Worm (Caenorhabditis elegans) whole organism, young adult: Measurements from ENCODE around the gene F19G12.11.

Experiments used
- B0035.1 ChIP-seq: sonication (generic microtip); optimal IDR thresholded peaks from 2 replicates; lab custom pipeline; 2016; ENCODE audit warnings: missing genetic modification characterization, mild to moderate bottlenecking, missing compliant biosample characterization, missing genotype, missing genetic modification reagents
- B0261.1 ChIP-seq: sonication (generic microtip); optimal IDR thresholded peaks from 2 replicates; lab custom pipeline; 2016; ENCODE audit warnings: mild to moderate bottlenecking, missing genetic modification characterization, moderate library complexity, missing compliant biosample characterization
- C06A6.2 ChIP-seq: fragments of 200-800 bp; sonication (Bioruptor generic); conservative IDR thresholded peaks from 2 replicates; pipeline ENCODE4 v1.3.6; 2022; ENCODE audit warnings: missing genetic modification characterization, missing compliant biosample characterization
- D2030.7 ChIP-seq: fragments of 200-800 bp; sonication (Bioruptor generic); IDR thresholded peaks from 2 replicates; pipeline ENCODE4 v1.3.6; 2022; ENCODE audit warnings: missing genetic modification reagents, missing genetic modification characterization, missing compliant biosample characterization
- F23B12.7 ChIP-seq: sonication (generic microtip); optimal IDR thresholded peaks from 2 replicates; lab custom pipeline; 2017; ENCODE audit warnings: missing genetic modification characterization, mild to moderate bottlenecking, missing compliant biosample characterization, antibody characterized with exemption, moderate library complexity; ENCODE audit not compliant: insufficient read depth
- F33H1.4 ChIP-seq: fragments of 200-800 bp; sonication (Bioruptor generic); IDR thresholded peaks from 2 replicates; pipeline ENCODE4 v1.3.6; 2022; ENCODE audit warnings: missing genetic modification reagents, missing genetic modification characterization, missing compliant biosample characterization
- F52B5.7 ChIP-seq: sonication (generic microtip); optimal IDR thresholded peaks from 2 replicates; lab custom pipeline; 2016; ENCODE audit warnings: mild to moderate bottlenecking, missing genetic modification characterization, missing compliant biosample characterization
- K12H6.12 ChIP-seq: fragments of 200-800 bp; sonication (Bioruptor generic); optimal IDR thresholded peaks from 2 replicates; lab custom pipeline; 2018; ENCODE audit warnings: mild to moderate bottlenecking, missing genetic modification characterization, missing compliant biosample characterization
- T07F8.4 ChIP-seq: sonication (generic microtip); optimal IDR thresholded peaks from 2 replicates; lab custom pipeline; 2016; ENCODE audit warnings: mild to moderate bottlenecking, missing genetic modification characterization, moderate library complexity, missing compliant biosample characterization
- T26A5.8 ChIP-seq: sonication (generic microtip); optimal IDR thresholded peaks from 2 replicates; lab custom pipeline; 2016; ENCODE audit warnings: missing genetic modification characterization, missing compliant biosample characterization
- Y95B8A.8 ChIP-seq: fragments of 200-800 bp; sonication (Bioruptor generic); IDR thresholded peaks from 2 replicates; pipeline ENCODE4 v1.3.6; 2022; ENCODE audit warnings: missing genetic modification reagents, missing genetic modification characterization, missing compliant biosample characterization
- ama-1 ChIP-seq, 3 experiments: fragments of 150-350 bp in 1 of 3; sonication (generic microtip) in 2 of 3; optimal IDR thresholded peaks; 2 replicates each; lab custom pipeline; 2014 to 2018; ENCODE audit warnings: missing biosample characterization in 2 of 3, missing genetic modification characterization in 2 of 3, missing genetic modification reagents in 2 of 3
- aptf-3 ChIP-seq: fragments of 200-800 bp; sonication (Bioruptor generic); IDR thresholded peaks from 2 replicates; pipeline ENCODE4 v1.3.6; 2022; ENCODE audit warnings: missing genetic modification characterization, missing compliant biosample characterization
- atf-7 ChIP-seq: sonication (generic microtip); optimal IDR thresholded peaks from 2 replicates; lab custom pipeline; 2017; ENCODE audit warnings: mild to moderate bottlenecking, missing genetic modification characterization, missing compliant biosample characterization
- athp-1 ChIP-seq: sonication (generic microtip); optimal IDR thresholded peaks from 2 replicates; lab custom pipeline; 2017; ENCODE audit warnings: mild to moderate bottlenecking, missing genetic modification characterization, missing compliant biosample characterization
- attf-5 ChIP-seq: fragments of 200-800 bp; sonication (Bioruptor generic); optimal IDR thresholded peaks from 2 replicates; lab custom pipeline; 2018; ENCODE audit warnings: mild to moderate bottlenecking, missing genetic modification characterization, missing compliant biosample characterization
- bed-1 ChIP-seq: fragments of 200-800 bp; sonication (Bioruptor generic); IDR thresholded peaks from 2 replicates; pipeline ENCODE4 v1.3.6; 2022; ENCODE audit warnings: missing genetic modification reagents, missing genetic modification characterization, missing compliant biosample characterization
- ceh-100 ChIP-seq: fragments of 200-800 bp; sonication (Bioruptor generic); IDR thresholded peaks from 2 replicates; pipeline ENCODE4 v1.3.6; 2022; ENCODE audit warnings: missing genetic modification reagents, missing genetic modification characterization, missing compliant biosample characterization
- die-1 ChIP-seq: sonication (generic microtip); optimal IDR thresholded peaks from 2 replicates; lab custom pipeline; 2016; ENCODE audit warnings: missing genotype, mild to moderate bottlenecking, missing genetic modification characterization, missing compliant biosample characterization
- dox-1 ChIP-seq: fragments of 200-800 bp; sonication (Bioruptor generic); IDR thresholded peaks from 2 replicates; pipeline ENCODE4 v1.3.6; 2022; ENCODE audit warnings: missing genetic modification reagents, missing genetic modification characterization, missing compliant biosample characterization
- egl-18 ChIP-seq: fragments of 200-800 bp; sonication (Bioruptor generic); IDR thresholded peaks from 2 replicates; pipeline ENCODE4 v1.3.6; 2022; ENCODE audit warnings: missing genetic modification reagents, missing genetic modification characterization, missing compliant biosample characterization
- ets-4 ChIP-seq: fragments of 200-800 bp; sonication (Bioruptor generic); optimal IDR thresholded peaks from 2 replicates; lab custom pipeline; 2018; ENCODE audit warnings: mild to moderate bottlenecking, missing genetic modification characterization, missing compliant biosample characterization
- hmg-20 ChIP-seq: fragments of 200-800 bp; sonication (Bioruptor generic); IDR thresholded peaks from 2 replicates; pipeline ENCODE4 v1.3.6; 2022; ENCODE audit warnings: missing genetic modification reagents, missing genetic modification characterization, missing compliant biosample characterization
- let-607 ChIP-seq, 2 experiments: fragments of 200-800 bp in 1 of 2; sonication (Bioruptor generic) in 1 of 2; sonication (generic microtip) in 1 of 2; optimal IDR thresholded peaks; 2 replicates each; lab custom pipeline; 2016 to 2018; ENCODE audit warnings: mild to moderate bottlenecking in 2 of 2, missing compliant biosample characterization in 2 of 2, missing genetic modification characterization in 2 of 2, moderate library complexity in 2 of 2, missing genotype in 1 of 2
- mcd-1 ChIP-seq: fragments of 200-800 bp; sonication (Bioruptor generic); IDR thresholded peaks from 2 replicates; pipeline ENCODE4 v1.3.6; 2022; ENCODE audit warnings: missing genetic modification reagents, missing genetic modification characterization, missing compliant biosample characterization
- mes-4 ChIP-seq: sonication (generic microtip); optimal IDR thresholded peaks from 2 replicates; lab custom pipeline; 2016; ENCODE audit warnings: missing genotype, missing genetic modification characterization, missing compliant biosample characterization
- nfya-1 ChIP-seq: sonication (generic microtip); optimal IDR thresholded peaks from 2 replicates; lab custom pipeline; 2017; ENCODE audit warnings: antibody characterized with exemption, missing compliant biosample characterization, missing genetic modification characterization, borderline replicate concordance; ENCODE audit not compliant: insufficient read depth
- nfya-2 ChIP-seq: fragments of 200-800 bp; sonication (Bioruptor generic); IDR thresholded peaks from 2 replicates; pipeline ENCODE4 v1.3.6; 2022; ENCODE audit warnings: missing genetic modification reagents, missing genetic modification characterization, missing compliant biosample characterization
- nfyb-1 ChIP-seq: fragments of 200-800 bp; sonication (Bioruptor generic); IDR thresholded peaks from 2 replicates; pipeline ENCODE4 v1.3.6; 2022; ENCODE audit warnings: missing genetic modification reagents, missing genetic modification characterization, missing compliant biosample characterization
- nhr-27 ChIP-seq: fragments of 200-800 bp; sonication (Bioruptor generic); optimal IDR thresholded peaks from 2 replicates; lab custom pipeline; 2018; ENCODE audit warnings: mild to moderate bottlenecking, missing genetic modification characterization, moderate library complexity, missing compliant biosample characterization
- nhr-80 ChIP-seq: sonication (generic microtip); optimal IDR thresholded peaks from 2 replicates; lab custom pipeline; 2016; ENCODE audit warnings: missing genetic modification characterization, missing compliant biosample characterization
- pha-4 ChIP-seq: fragments of 150-350 bp; sonication (generic microtip); optimal IDR thresholded peaks from 2 replicates; lab custom pipeline; 2014; ENCODE audit warnings: missing biosample characterization, missing genetic modification reagents, missing genetic modification characterization
- rec-8 ChIP-seq, 2 experiments: sonication (generic microtip); optimal IDR thresholded peaks; 2 replicates each; lab custom pipeline; 2016; ENCODE audit warnings: mild to moderate bottlenecking in 2 of 2, missing genetic modification characterization in 2 of 2, missing genetic modification reagents in 2 of 2, missing genotype in 2 of 2, missing biosample characterization in 1 of 2, missing compliant biosample characterization in 1 of 2, moderate library complexity in 1 of 2
- rpc-1 ChIP-seq, 2 experiments: fragments of 150-350 bp in 1 of 2; sonication (generic microtip) in 1 of 2; optimal IDR thresholded peaks; 2 replicates each; lab custom pipeline; 2014 to 2018; ENCODE audit warnings: missing biosample characterization in 1 of 2, missing genetic modification characterization in 1 of 2, missing genetic modification reagents in 1 of 2, missing genotype in 1 of 2
- sea-2 ChIP-seq: fragments of 200-800 bp; sonication (Bioruptor generic); IDR thresholded peaks from 2 replicates; pipeline ENCODE4 v1.3.6; 2022; ENCODE audit warnings: missing genetic modification characterization, missing compliant biosample characterization
- snpc-1.1 ChIP-seq: sonication (generic microtip); optimal IDR thresholded peaks from 2 replicates; lab custom pipeline; 2017; ENCODE audit warnings: missing genetic modification characterization, mild to moderate bottlenecking, missing compliant biosample characterization, antibody characterized with exemption, moderate library complexity, missing genotype, missing genetic modification reagents; ENCODE audit not compliant: insufficient read depth
- snpc-4 ChIP-seq, 5 experiments: fragments of 150-350 bp in 1 of 5; sonication (generic microtip) in 4 of 5; optimal IDR thresholded peaks; 2 replicates each; lab custom pipeline; 2014 to 2018; ENCODE audit warnings: missing genetic modification characterization in 5 of 5, missing biosample characterization in 3 of 5, antibody characterized with exemption in 2 of 5, mild to moderate bottlenecking in 2 of 5, missing compliant biosample characterization in 2 of 5, missing genotype in 2 of 5, moderate library complexity in 2 of 5, missing genetic modification reagents in 1 of 5
- somi-1 ChIP-seq: fragments of 200-800 bp; sonication (Bioruptor generic); optimal IDR thresholded peaks from 2 replicates; lab custom pipeline; 2018; ENCODE audit warnings: mild to moderate bottlenecking, missing genetic modification characterization, missing compliant biosample characterization
- sptf-2 ChIP-seq: fragments of 200-800 bp; sonication (Bioruptor generic); optimal IDR thresholded peaks from 2 replicates; lab custom pipeline; 2018; ENCODE audit warnings: mild to moderate bottlenecking, missing genetic modification characterization, missing compliant biosample characterization
- tbp1 ChIP-seq: fragments of 200-800 bp; sonication (Bioruptor generic); optimal IDR thresholded peaks from 2 replicates; lab custom pipeline; 2018; ENCODE audit warnings: mild to moderate bottlenecking, missing genetic modification characterization, missing compliant biosample characterization
- zim-3 ChIP-seq: sonication (generic microtip); optimal IDR thresholded peaks from 2 replicates; lab custom pipeline; 2017; ENCODE audit warnings: mild to moderate bottlenecking, missing genetic modification characterization, moderate library complexity, missing compliant biosample characterization

F19G12.11 gene

ce11 chrX:1416776-1417354, 9.5 kb downstream of the F19G12.11 start, which contains the start of the genes F19G12.4 and F19G12.8:
F19G12.4 (plus strand) TSS chrX:1417304.
F19G12.8 (plus strand) TSS chrX:1417320.
- TF ChIP-seq die-1 (tag; lab: Kevin White, UChicago) (no peak), pha-4 (tag; lab: Kevin White, UChicago) (no peak), mes-4 (tag; lab: Kevin White, UChicago) (no peak), bed-1 (GFP tag; lab: Robert Waterston, UW) (no peak), mcd-1 (GFP tag; lab: Robert Waterston, UW) (0 out of 2 replicates have a peak, but pooled peaks have one; percentile 29), nhr-80 (tag; lab: Kevin White, UChicago) (peak; percentile 37), dox-1 (GFP tag; lab: Robert Waterston, UW) (0 out of 2 replicates have a peak, but pooled peaks have one; percentile 28)

DNA sequence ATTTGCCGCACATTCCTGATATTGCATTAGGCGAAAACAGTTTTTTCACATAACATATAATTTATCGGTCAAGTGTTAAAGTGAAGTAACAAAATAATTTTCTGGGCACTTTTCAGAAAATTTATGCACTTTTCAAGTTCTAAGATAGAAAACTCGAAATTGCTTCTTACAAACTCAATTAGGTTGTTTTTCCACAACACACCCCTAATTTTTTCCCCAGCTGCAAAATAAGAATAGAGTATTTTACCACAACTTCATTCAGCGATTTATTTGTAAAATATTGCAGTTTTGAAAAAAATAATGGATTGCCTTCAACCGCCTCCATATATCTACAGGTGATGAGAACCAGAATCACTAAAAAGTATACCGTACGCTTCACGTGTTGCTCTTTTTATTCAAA, 13.5 kb downstream of the F19G12.11 start, which contains the start of gene srh-19:
TSS of gene srh-19 (plus strand) at position 301 of the 400 bp plus-strand sequence.
- TF ChIP-seq nhr-27 (no peak), F33H1.4 (GFP tag; lab: Robert Waterston, UW) (no peak), rec-8 (tag; optimal IDR thresholded peaks at IDR 0.05; lab: Kevin White, UChicago) (no peak), tbp1 (GFP tag; lab: Kevin White, UChicago) (no peak), somi-1 (GFP tag; lab: Kevin White, UChicago) (no peak), athp-1 (tag; lab: Kevin White, UChicago) (no peak), ama-1 (optimal IDR thresholded peaks at IDR 0.05; lab: Kevin White, UChicago) (no peak), ama-1 (GFP tag; optimal IDR thresholded peaks at IDR 0.05; lab: Kevin White, UChicago) (no peak), rpc-1 (optimal IDR thresholded peaks at IDR 0.05; lab: Kevin White, UChicago) (no peak), rpc-1 (tag; optimal IDR thresholded peaks at IDR 0.05; lab: Kevin White, UChicago) (no peak), attf-5 (GFP tag; lab: Kevin White, UChicago) (no peak), B0261.1 (tag; lab: Kevin White, UChicago) (no peak), nfya-1 (tag; lab: Kevin White, UChicago) (no peak), ets-4 (GFP tag; lab: Kevin White, UChicago) (no peak), nfyb-1 (GFP tag; lab: Robert Waterston, UW) (no peak), nfya-2 (GFP tag; lab: Robert Waterston, UW) (no peak), F52B5.7 (tag; lab: Kevin White, UChicago) (no peak), F23B12.7 (tag; lab: Kevin White, UChicago) (no peak), C06A6.2 (GFP tag; lab: Robert Waterston, UW) (no peak), zim-3 (no peak), egl-18 (GFP tag; lab: Robert Waterston, UW) (no peak)
- TF ChIP-seq, all 124 proteins: peak for 0

ce11 chrX:1410552-1410951, 15.8 kb downstream of the F19G12.11 start, which contains the start of gene abu-2:
abu-2 (minus strand) TSS chrX:1410652.
- no peak for TF ChIP-seq snpc-4 (GFP tag; optimal IDR thresholded peaks at IDR 0.05; lab: Kevin White, UChicago)
- no peak for TF ChIP-seq snpc-4 (tag; optimal IDR thresholded peaks at IDR 0.05; lab: Kevin White, UChicago)
- TF ChIP-seq snpc-1.1 (tag; lab: Kevin White, UChicago), result no peak

ce11 chrX:1409224-1409623, 17.1 kb downstream of the F19G12.11 start:
- no peak for TF ChIP-seq nfya-1 (tag; lab: Kevin White, UChicago)
- no peak for TF ChIP-seq K12H6.12 (tag; lab: Kevin White, UChicago)
- TF ChIP-seq atf-7, result no peak
- TF ChIP-seq sea-2 (GFP tag; lab: Robert Waterston, UW), result no peak
- TF ChIP-seq sptf-2 (GFP tag; lab: Kevin White, UChicago), result no peak
- TF ChIP-seq tbp1 (GFP tag; lab: Kevin White, UChicago), result no peak
- no peak for TF ChIP-seq D2030.7 (GFP tag; lab: Robert Waterston, UW)
- TF ChIP-seq T26A5.8 (tag; lab: Kevin White, UChicago), result no peak
- no peak for TF ChIP-seq hmg-20 (GFP tag; lab: Robert Waterston, UW)
- TF ChIP-seq ceh-100 (GFP tag; lab: Robert Waterston, UW), result no peak
- TF ChIP-seq T07F8.4 (tag; lab: Kevin White, UChicago), result no peak
- no peak for TF ChIP-seq B0035.1
- no peak for TF ChIP-seq let-607 (tag; optimal IDR thresholded peaks at IDR 0.05; lab: Kevin White, UChicago)
- no peak for TF ChIP-seq Y95B8A.8 (GFP tag; lab: Robert Waterston, UW)
- no peak for TF ChIP-seq aptf-3 (GFP tag; lab: Robert Waterston, UW)
